Fruit fly (Drosophila melanogaster): ENCODE measurements around the gene hep.

The hep gene

dm6 chrX:13104571-13104970 is 14.3 kb upstream of the hep start:
- TF ChIP-seq ey (GFP tag; optimal IDR thresholded peaks at IDR 0.05), result no peak
- no peak for TF ChIP-seq rgr (GFP tag; optimal IDR thresholded peaks at IDR 0.05)
- no peak for TF ChIP-seq fru (GFP tag; optimal IDR thresholded peaks at IDR 0.05)
- TF ChIP-seq Myc (optimal IDR thresholded peaks at IDR 0.05), result no peak

- TF ChIP-seq Vsx2 (GFP tag; optimal IDR thresholded peaks at IDR 0.05; ENCODE audit: partially characterized antibody), result no peak
- TF ChIP-seq N (GFP tag; optimal IDR thresholded peaks at IDR 0.05), result no peak
- TF ChIP-seq HLH106 (tag; optimal IDR thresholded peaks at IDR 0.05), result no peak
- TF ChIP-seq Abd-B (GFP tag; optimal IDR thresholded peaks at IDR 0.05), result no peak
- no peak for TF ChIP-seq foxo (GFP tag; optimal IDR thresholded peaks at IDR 0.05)
- TF ChIP-seq h (GFP tag; optimal IDR thresholded peaks at IDR 0.05), result peak; percentile 27
Measured at dm6 chrX:13101817-13102216, 11.6 kb upstream of the hep start.

DNA sequence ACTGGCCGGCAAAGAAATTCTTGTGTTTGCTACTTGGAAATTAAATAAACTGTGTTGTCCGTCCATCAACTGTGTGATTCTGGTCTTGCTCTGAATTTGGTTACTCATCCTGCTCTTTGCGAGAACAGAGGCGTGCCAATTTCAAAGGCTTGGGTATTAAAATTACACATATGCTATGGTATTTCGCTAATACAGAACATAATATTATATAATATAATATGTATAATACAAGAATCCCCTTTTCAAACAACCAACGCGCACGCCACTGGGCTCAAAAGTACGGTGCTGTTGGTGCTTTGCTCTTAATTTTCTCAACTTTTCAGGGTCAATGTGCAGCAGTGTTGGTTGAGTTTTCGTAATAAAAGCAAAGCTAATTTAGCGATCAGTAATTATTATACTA is 9.7 kb upstream of the hep start:
- TF ChIP-seq lola (GFP tag; optimal IDR thresholded peaks at IDR 0.05) (no peak), usp (GFP tag; optimal IDR thresholded peaks at IDR 0.05) (no peak), Sp1 (GFP tag; optimal IDR thresholded peaks at IDR 0.05) (peak; percentile 85), CG9705 (GFP tag; optimal IDR thresholded peaks at IDR 0.05) (peak; percentile 75), CG32264 (GFP tag; optimal IDR thresholded peaks at IDR 0.05) (peak; percentile 40), dl (GFP tag; optimal IDR thresholded peaks at IDR 0.05; ENCODE audit: insufficient read depth in 1 of 2, partially characterized antibody in 2 of 2) (no peak), ey (GFP tag; optimal IDR thresholded peaks at IDR 0.05) (peak; percentile 52), jim (GFP tag; optimal IDR thresholded peaks at IDR 0.05) (no peak), Vsx2 (GFP tag; optimal IDR thresholded peaks at IDR 0.05; ENCODE audit: partially characterized antibody) (no peak), br (GFP tag; optimal IDR thresholded peaks at IDR 0.05) (peak; percentile 60), OdsH (GFP tag; optimal IDR thresholded peaks at IDR 0.05) (peak; percentile 82), Hr83 (GFP tag; optimal IDR thresholded peaks at IDR 0.05; ENCODE audit: poor library complexity, severe bottlenecking) (peak; percentile 59), woc (GFP tag; optimal IDR thresholded peaks at IDR 0.05) (no peak), HLH106 (tag; optimal IDR thresholded peaks at IDR 0.05) (peak; percentile 93), CrebA (GFP tag; optimal IDR thresholded peaks at IDR 0.05; ENCODE audit: borderline replicate concordance) (no peak), rgr (GFP tag; optimal IDR thresholded peaks at IDR 0.05) (peak; percentile 90), Hnf4 (GFP tag; optimal IDR thresholded peaks at IDR 0.05) (peak; percentile 68), N (GFP tag; optimal IDR thresholded peaks at IDR 0.05) (no peak), sage (GFP tag; optimal IDR thresholded peaks at IDR 0.05) (peak; percentile 38), foxo (GFP tag; optimal IDR thresholded peaks at IDR 0.05) (peak in 1 of 2 experiments; percentile 92), sv (GFP tag; optimal IDR thresholded peaks at IDR 0.05) (peak; percentile 12), fru (GFP tag; optimal IDR thresholded peaks at IDR 0.05) (peak; percentile 66), dsf (GFP tag; optimal IDR thresholded peaks at IDR 0.05; ENCODE audit: borderline replicate concordance) (no peak), Dif (GFP tag; optimal IDR thresholded peaks at IDR 0.05; ENCODE audit: partially characterized antibody) (no peak), brk (GFP tag; optimal IDR thresholded peaks at IDR 0.05) (peak; percentile 14), dmrt93B (GFP tag; optimal IDR thresholded peaks at IDR 0.05) (peak; percentile 78), psq (GFP tag; optimal IDR thresholded peaks at IDR 0.05) (peak; percentile 81), GATAd (GFP tag; optimal IDR thresholded peaks at IDR 0.05) (no peak), Mio (GFP tag; optimal IDR thresholded peaks at IDR 0.05) (no peak), Abd-B (GFP tag; optimal IDR thresholded peaks at IDR 0.05) (no peak), tai (GFP tag; optimal IDR thresholded peaks at IDR 0.05) (no peak), h (GFP tag; optimal IDR thresholded peaks at IDR 0.05) (peak; percentile 80), pan (optimal IDR thresholded peaks at IDR 0.05) (no peak), Jra (GFP tag; optimal IDR thresholded peaks at IDR 0.05) (peak; percentile 9), Dfd (GFP tag; optimal IDR thresholded peaks at IDR 0.05) (no peak), Myc (optimal IDR thresholded peaks at IDR 0.05) (no peak), Rel (GFP tag; optimal IDR thresholded peaks at IDR 0.05) (no peak), Rel (tag; optimal IDR thresholded peaks at IDR 0.05) (peak; percentile 67), Hr78 (GFP tag; optimal IDR thresholded peaks at IDR 0.05) (no peak)

Data from whole organism, wandering third instar larva.